Worm (Caenorhabditis elegans) whole organism, L2 larva: ENCODE measurements around the gene F08H9.3.

Experiments
- F13H6.1 ChIP-seq: sonication (generic microtip); optimal IDR thresholded peaks from 2 replicates; lab custom pipeline; 2016; ENCODE audit warnings: missing genetic modification characterization, missing compliant biosample characterization
- ama-1 ChIP-seq: fragments of 150-350 bp; optimal IDR thresholded peaks from 2 replicates; lab custom pipeline; 2018; ENCODE audit warnings: inconsistent platforms
- ceh-82 ChIP-seq: fragments of 150-350 bp; optimal IDR thresholded peaks from 2 replicates; lab custom pipeline; 2014; ENCODE audit warnings: missing biosample characterization, missing genetic modification characterization
- elt-1 ChIP-seq: fragments of 150-350 bp; optimal IDR thresholded peaks from 2 replicates; lab custom pipeline; 2014; ENCODE audit warnings: missing biosample characterization, missing genetic modification characterization
- fos-1 ChIP-seq: fragments of 150-350 bp; optimal IDR thresholded peaks from 2 replicates; lab custom pipeline; 2014; ENCODE audit warnings: missing biosample characterization, missing genetic modification characterization
- lin-11 ChIP-seq: fragments of 150-350 bp; sonication (generic microtip); optimal IDR thresholded peaks from 2 replicates; lab custom pipeline; 2014; ENCODE audit warnings: missing biosample characterization, missing genetic modification characterization, inconsistent platforms, mixed read lengths
- lin-13 ChIP-seq: fragments of 150-350 bp; optimal IDR thresholded peaks from 2 replicates; lab custom pipeline; 2014; ENCODE audit warnings: missing biosample characterization, missing genetic modification reagents, missing genetic modification characterization
- lin-39 ChIP-seq: fragments of 150-350 bp; optimal IDR thresholded peaks from 2 replicates; lab custom pipeline; 2014; ENCODE audit warnings: missing biosample characterization, missing genetic modification reagents, missing genetic modification characterization
- mab-5 ChIP-seq: fragments of 150-350 bp; optimal IDR thresholded peaks from 2 replicates; lab custom pipeline; 2014; ENCODE audit warnings: missing biosample characterization, missing genetic modification characterization
- mbf-1 ChIP-seq: sonication (generic microtip); optimal IDR thresholded peaks from 2 replicates; lab custom pipeline; 2017; ENCODE audit warnings: missing biosample characterization, missing genetic modification characterization
- mdl-1 ChIP-seq, 2 experiments: fragments of 150-350 bp in 1 of 2; sonication (generic microtip) in 1 of 2; optimal IDR thresholded peaks; 2 replicates each; lab custom pipeline; 2017; ENCODE audit warnings: missing biosample characterization in 2 of 2, missing genetic modification characterization in 2 of 2
- nhr-237 ChIP-seq: fragments of 150-350 bp; optimal IDR thresholded peaks from 2 replicates; lab custom pipeline; 2014; ENCODE audit warnings: missing biosample characterization, missing genetic modification characterization
- peb-1 ChIP-seq: fragments of 150-350 bp; optimal IDR thresholded peaks from 2 replicates; lab custom pipeline; 2014; ENCODE audit warnings: missing biosample characterization, missing genetic modification characterization
- unc-39 ChIP-seq: fragments of 150-350 bp; optimal IDR thresholded peaks from 2 replicates; lab custom pipeline; 2014; ENCODE audit warnings: missing biosample characterization, missing genetic modification characterization

DNA sequence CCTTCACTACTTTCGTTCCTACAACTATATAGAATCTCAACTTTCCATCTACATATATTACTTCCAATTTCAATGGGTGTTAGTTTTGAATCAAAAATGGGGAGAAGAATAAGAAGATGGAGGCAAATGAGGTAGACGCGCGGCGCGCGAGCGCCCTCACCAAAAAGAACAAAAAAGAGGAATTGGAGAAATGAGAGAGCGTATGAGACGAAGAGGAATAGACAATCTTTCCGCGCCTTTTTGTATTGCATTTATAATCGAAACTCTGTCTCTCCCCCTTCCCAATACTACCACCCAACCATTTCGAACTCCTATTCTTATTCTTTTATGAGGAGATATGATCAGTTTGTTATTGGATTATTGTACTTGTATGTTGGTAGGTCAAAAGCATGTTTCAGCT is 37.4 kb upstream of the F08H9.3 start:
- no peak for TF ChIP-seq fos-1 (tag; lab: Kevin White, UChicago)
- TF ChIP-seq nhr-237 (tag; lab: Kevin White, UChicago): no peak
- no peak for TF ChIP-seq F13H6.1 (tag; lab: Kevin White, UChicago)
- TF ChIP-seq peb-1 (tag; lab: Kevin White, UChicago): no peak
- TF ChIP-seq unc-39: no peak
- TF ChIP-seq mab-5 (tag; lab: Kevin White, UChicago): no peak
- TF ChIP-seq ceh-82: no peak
- TF ChIP-seq mdl-1 (tag; optimal IDR thresholded peaks at IDR 0.05; lab: Kevin White, UChicago): no peak
- TF ChIP-seq lin-39 (tag; lab: Kevin White, UChicago): no peak
- TF ChIP-seq lin-13: no peak
- no peak for TF ChIP-seq mbf-1 (tag; lab: Kevin White, UChicago)
- no peak for TF ChIP-seq ama-1 (lab: Kevin White, UChicago)
- no peak for TF ChIP-seq elt-1 (tag; lab: Kevin White, UChicago)
- no peak for TF ChIP-seq lin-11 (tag; lab: Kevin White, UChicago)
